Fruit fly (Drosophila melanogaster) whole organism, wandering third instar larva: ENCODE measurements around the gene spn-A.

ENCODE experiments used
- Abd-B ChIP-seq: fragments of >200 bp; optimal IDR thresholded peaks from 2 replicates; lab custom pipeline; 2017; ENCODE audit warnings: missing biosample characterization, missing genetic modification characterization
- CG32264 ChIP-seq: fragments of 200-800 bp; sonication (Bioruptor generic); optimal IDR thresholded peaks from 2 replicates; lab custom pipeline; 2016; ENCODE audit warnings: missing biosample characterization, missing genetic modification characterization
- CG9705 ChIP-seq: fragments of 200-800 bp; sonication (Bioruptor generic); optimal IDR thresholded peaks from 2 replicates; lab custom pipeline; 2018; ENCODE audit warnings: missing biosample characterization, mild to moderate bottlenecking, missing genetic modification characterization
- CrebA ChIP-seq: fragments of 200-800 bp; sonication (Bioruptor generic); optimal IDR thresholded peaks from 2 replicates; lab custom pipeline; 2016; ENCODE audit warnings: missing biosample characterization, mild to moderate bottlenecking, missing genetic modification characterization, borderline replicate concordance
- Dif ChIP-seq: fragments of 200-275, 200-300 bp; sonication (Bioruptor generic); optimal IDR thresholded peaks from 2 replicates; lab custom pipeline; 2018; ENCODE audit warnings: missing biosample characterization, missing genetic modification characterization; ENCODE audit not compliant: partially characterized antibody
- HLH106 ChIP-seq: fragments of 200-800 bp; optimal IDR thresholded peaks from 3 replicates; lab custom pipeline; 2019; ENCODE audit warnings: missing biosample characterization, mild to moderate bottlenecking, missing genetic modification characterization, moderate library complexity
- Hnf4 ChIP-seq: fragments of 200-800 bp; sonication (Bioruptor generic); optimal IDR thresholded peaks from 2 replicates; lab custom pipeline; 2016; ENCODE audit warnings: missing biosample characterization, mild to moderate bottlenecking, missing genetic modification characterization
- Hr78 ChIP-seq: fragments of >200 bp; optimal IDR thresholded peaks from 2 replicates; lab custom pipeline; 2017; ENCODE audit warnings: missing biosample characterization, missing genetic modification characterization
- Hr83 ChIP-seq: fragments of 200-300 bp; sonication (Bioruptor generic); optimal IDR thresholded peaks from 2 replicates; lab custom pipeline; 2016; ENCODE audit warnings: missing biosample characterization, mild to moderate bottlenecking, missing genetic modification characterization, moderate library complexity; ENCODE audit not compliant: poor library complexity, severe bottlenecking
- Mio ChIP-seq: sonication (Bioruptor generic); optimal IDR thresholded peaks from 2 replicates; lab custom pipeline; 2016; ENCODE audit warnings: missing biosample characterization, missing genetic modification characterization
- Myc ChIP-seq: fragments of >200 bp; optimal IDR thresholded peaks from 2 replicates; lab custom pipeline; 2017
- N ChIP-seq: fragments of >200 bp; optimal IDR thresholded peaks from 2 replicates; lab custom pipeline; 2018; ENCODE audit warnings: missing biosample characterization, missing external identifiers, missing genetic modification characterization
- OdsH ChIP-seq: fragments of 200-800 bp; sonication (Bioruptor generic); optimal IDR thresholded peaks from 2 replicates; lab custom pipeline; 2016; ENCODE audit warnings: missing biosample characterization, mild to moderate bottlenecking, missing genetic modification characterization
- Rel ChIP-seq, 2 experiments: fragments of 200-800 bp; sonication (Bioruptor generic) in 1 of 2; optimal IDR thresholded peaks; 2 replicates in 1 of 2; 3 replicates in 1 of 2; lab custom pipeline; 2016 to 2019; ENCODE audit warnings: mild to moderate bottlenecking in 2 of 2, missing biosample characterization in 2 of 2, missing genetic modification characterization in 2 of 2, moderate library complexity in 1 of 2
- Sp1 ChIP-seq: fragments of 200-800 bp; sonication (Bioruptor generic); optimal IDR thresholded peaks from 3 replicates; lab custom pipeline; 2019; ENCODE audit warnings: missing biosample characterization, mild to moderate bottlenecking, missing genetic modification characterization, moderate library complexity
- Vsx2 ChIP-seq: fragments of 200-300, 225-300 bp; sonication (Bioruptor generic); optimal IDR thresholded peaks from 2 replicates; lab custom pipeline; 2018; ENCODE audit warnings: missing biosample characterization, missing genetic modification characterization; ENCODE audit not compliant: partially characterized antibody
- br ChIP-seq: fragments of 200-800 bp; sonication (Bioruptor generic); optimal IDR thresholded peaks from 2 replicates; lab custom pipeline; 2016; ENCODE audit warnings: missing biosample characterization, missing genetic modification characterization
- dl ChIP-seq, 2 experiments: fragments of 175-275, 200-275 bp in 1 of 2; fragments of 200-275 bp in 1 of 2; sonication (Bioruptor generic); optimal IDR thresholded peaks; lab custom pipeline; 2018; ENCODE audit warnings: mild to moderate bottlenecking in 2 of 2, missing biosample characterization in 2 of 2, missing genetic modification characterization in 2 of 2, moderate library complexity in 2 of 2; ENCODE audit not compliant: partially characterized antibody in 2 of 2, insufficient read depth in 1 of 2
- dmrt93B ChIP-seq: fragments of 200-800 bp; sonication (Bioruptor generic); optimal IDR thresholded peaks from 2 replicates; lab custom pipeline; 2018; ENCODE audit warnings: missing biosample characterization, mild to moderate bottlenecking, missing genetic modification characterization
- dsf ChIP-seq: sonication (Bioruptor generic); optimal IDR thresholded peaks from 2 replicates; lab custom pipeline; 2016; ENCODE audit warnings: missing biosample characterization, missing genetic modification characterization, borderline replicate concordance
- foxo ChIP-seq, 2 experiments: fragments of 200-800 bp; sonication (Bioruptor generic); optimal IDR thresholded peaks; 2 replicates in 1 of 2; 3 replicates in 1 of 2; lab custom pipeline; 2016 to 2017; ENCODE audit warnings: missing biosample characterization in 2 of 2, missing genetic modification characterization in 2 of 2
- fru ChIP-seq: fragments of 200-800 bp; sonication (Bioruptor generic); optimal IDR thresholded peaks from 3 replicates; lab custom pipeline; 2016; ENCODE audit warnings: missing biosample characterization, mild to moderate bottlenecking, missing genetic modification characterization
- h ChIP-seq: fragments of 200-800 bp; sonication (Bioruptor generic); optimal IDR thresholded peaks from 3 replicates; lab custom pipeline; 2016; ENCODE audit warnings: missing biosample characterization, mild to moderate bottlenecking, missing genetic modification characterization
- jim ChIP-seq: fragments of 175-275, 200-325 bp; sonication (Bioruptor generic); optimal IDR thresholded peaks from 2 replicates; lab custom pipeline; 2016; ENCODE audit warnings: missing biosample characterization, mild to moderate bottlenecking, missing genetic modification characterization
- pan ChIP-seq: fragments of >200 bp; optimal IDR thresholded peaks from 2 replicates; lab custom pipeline; 2017
- psq ChIP-seq: fragments of 200-800 bp; sonication (Bioruptor generic); optimal IDR thresholded peaks from 3 replicates; lab custom pipeline; 2017; ENCODE audit warnings: missing biosample characterization, mild to moderate bottlenecking, missing genetic modification characterization, moderate library complexity
- rgr ChIP-seq: fragments of 200-800 bp; sonication (Bioruptor generic); optimal IDR thresholded peaks from 3 replicates; lab custom pipeline; 2016; ENCODE audit warnings: missing biosample characterization, mild to moderate bottlenecking, missing genetic modification characterization
- sv ChIP-seq: fragments of 200-800 bp; sonication (Bioruptor generic); optimal IDR thresholded peaks from 3 replicates; lab custom pipeline; 2016; ENCODE audit warnings: missing biosample characterization, missing genetic modification characterization
- woc ChIP-seq: sonication (Bioruptor generic); optimal IDR thresholded peaks from 2 replicates; lab custom pipeline; 2016; ENCODE audit warnings: missing biosample characterization, mild to moderate bottlenecking, missing genetic modification characterization

spn-A gene

DNA sequence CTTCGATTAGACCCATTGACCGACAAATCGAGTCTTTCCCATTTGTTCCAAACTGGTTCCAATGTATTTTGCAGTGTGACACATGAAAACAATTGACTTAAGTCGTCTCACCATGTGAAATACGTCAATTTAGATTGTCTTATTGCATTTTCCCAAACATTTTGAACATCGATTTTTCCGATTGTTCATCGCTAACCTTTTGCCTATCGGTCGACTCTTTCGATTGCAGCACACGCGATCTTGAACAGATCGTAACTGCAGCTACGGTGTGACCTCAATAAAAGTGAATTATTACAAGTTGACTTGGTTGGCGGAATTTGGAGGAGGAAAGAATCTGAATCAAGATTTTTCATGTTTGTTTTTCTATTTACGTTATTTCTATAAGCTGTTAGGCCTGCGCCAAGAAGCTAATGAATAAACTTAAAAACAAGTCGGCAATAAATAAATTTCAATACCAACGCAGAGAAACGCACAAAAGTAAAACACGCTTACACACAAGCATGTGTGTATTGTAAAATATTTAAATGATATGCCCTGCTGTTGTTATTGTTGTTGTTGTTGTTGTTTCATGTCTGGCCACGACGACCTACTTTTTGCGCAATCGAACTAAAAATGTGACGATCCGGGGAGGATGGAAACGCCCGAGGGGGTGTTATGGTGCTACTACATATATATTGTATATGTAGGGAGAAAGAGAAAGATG lies 4.8 kb upstream of the spn-A start:
- no peak for TF ChIP-seq Hr83 (GFP tag; lab: Kevin White, UChicago)
- no peak for TF ChIP-seq jim (GFP tag; lab: Kevin White, UChicago)
- TF ChIP-seq sv (GFP tag; lab: Kevin White, UChicago): no peak
- no peak for TF ChIP-seq dsf (GFP tag; lab: Kevin White, UChicago)
- no peak for TF ChIP-seq OdsH (GFP tag; lab: Kevin White, UChicago)
- TF ChIP-seq pan (lab: Kevin White, UChicago): no peak
- no peak for TF ChIP-seq dl (GFP tag; optimal IDR thresholded peaks at IDR 0.05; lab: Kevin White, UChicago; ENCODE audit: insufficient read depth in 1 of 2, partially characterized antibody in 2 of 2)
- no peak for TF ChIP-seq fru (GFP tag; lab: Kevin White, UChicago)
- no peak for TF ChIP-seq Hr78 (GFP tag; lab: Kevin White, UChicago)
- no peak for TF ChIP-seq Sp1 (GFP tag; lab: Kevin White, UChicago)
- TF ChIP-seq CG32264 (GFP tag; lab: Kevin White, UChicago): no peak
- no peak for TF ChIP-seq N
- no peak for TF ChIP-seq Dif (GFP tag; lab: Kevin White, UChicago)
- TF ChIP-seq Abd-B: no peak
- no peak for TF ChIP-seq woc

- TF ChIP-seq Abd-B (no peak), Hr83 (GFP tag; lab: Kevin White, UChicago) (no peak), sv (GFP tag; lab: Kevin White, UChicago) (no peak), Hnf4 (GFP tag; lab: Kevin White, UChicago) (no peak), HLH106 (no peak), OdsH (GFP tag; lab: Kevin White, UChicago) (no peak), h (GFP tag; lab: Kevin White, UChicago) (no peak), CG9705 (no peak), br (GFP tag; lab: Kevin White, UChicago) (no peak), psq (GFP tag; lab: Kevin White, UChicago) (no peak), Mio (GFP tag; lab: Kevin White, UChicago) (no peak)
Observed at dm6 chr3R:30059944-30060343, 4.1 kb upstream of the spn-A start.

DNA sequence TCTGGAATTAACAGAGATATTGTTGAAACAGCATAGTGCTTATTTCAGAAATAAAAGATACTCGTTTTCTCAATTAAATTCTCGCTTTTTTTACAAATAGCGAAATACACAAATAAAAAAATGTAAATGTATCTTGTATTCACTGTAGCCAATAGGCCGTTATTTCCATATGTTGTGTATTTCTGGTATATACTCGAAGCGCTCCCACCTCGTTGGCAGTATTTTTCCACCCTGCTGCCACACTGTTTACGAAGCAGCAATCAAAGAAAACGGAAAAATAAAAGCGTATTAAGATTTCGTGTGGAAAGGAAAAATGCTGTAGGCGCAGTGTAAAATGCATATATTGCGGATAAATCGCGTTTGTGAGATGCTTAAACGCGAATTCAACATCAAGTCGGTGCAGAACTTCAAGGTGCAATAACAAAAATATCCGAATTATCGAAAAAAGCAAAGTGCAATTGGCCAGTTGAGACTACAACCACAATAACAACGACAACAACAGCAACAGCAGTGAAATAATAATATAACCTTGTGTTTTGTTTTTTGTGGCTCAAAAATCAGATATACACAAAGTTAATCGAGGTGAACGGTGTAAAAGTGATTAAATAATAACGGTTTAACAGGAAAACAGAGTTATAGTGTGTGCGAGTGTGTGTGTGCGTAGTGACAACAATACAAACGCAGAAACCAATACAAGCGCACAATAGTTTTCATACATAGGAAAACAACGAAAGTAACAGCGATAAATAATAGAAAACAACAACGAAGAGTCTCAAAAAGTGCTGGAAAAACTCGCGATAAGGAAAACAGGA lies 2.4 kb upstream of the spn-A start, which contains the start of gene sima:
Gene sima, plus strand, starts transcription at position 255 of the 812 bp plus-strand sequence.
- TF ChIP-seq fru (GFP tag; lab: Kevin White, UChicago): no peak
- TF ChIP-seq dmrt93B (GFP tag; lab: Kevin White, UChicago): no peak
- TF ChIP-seq Hnf4 (GFP tag; lab: Kevin White, UChicago): peak; percentile 21
- no peak for TF ChIP-seq Rel (GFP tag; optimal IDR thresholded peaks at IDR 0.05; lab: Kevin White, UChicago)
- peak; percentile 27 for TF ChIP-seq Rel (tag; optimal IDR thresholded peaks at IDR 0.05; lab: Kevin White, UChicago)
- TF ChIP-seq N: no peak
- TF ChIP-seq CrebA (GFP tag; lab: Kevin White, UChicago): no peak
- peak; percentile 22 for TF ChIP-seq HLH106
- TF ChIP-seq Vsx2 (GFP tag; lab: Kevin White, UChicago): no peak
- peak; percentile 9 for TF ChIP-seq Hr83 (GFP tag; lab: Kevin White, UChicago)
- no peak for TF ChIP-seq Dif (GFP tag; lab: Kevin White, UChicago)
- peak in 1 of 2 experiments; percentile 28 for TF ChIP-seq foxo (GFP tag; optimal IDR thresholded peaks at IDR 0.05; lab: Kevin White, UChicago)
- TF ChIP-seq Sp1 (GFP tag; lab: Kevin White, UChicago): peak; percentile 5
- peak; percentile 96 for TF ChIP-seq psq (GFP tag; lab: Kevin White, UChicago)
- TF ChIP-seq rgr (GFP tag; lab: Kevin White, UChicago): peak; percentile 34
- no peak for TF ChIP-seq pan (lab: Kevin White, UChicago)
- TF ChIP-seq woc: peak; percentile 72
- peak; percentile 38 for TF ChIP-seq h (GFP tag; lab: Kevin White, UChicago)
- no peak for TF ChIP-seq CG32264 (GFP tag; lab: Kevin White, UChicago)
- no peak for TF ChIP-seq Myc (lab: Kevin White, UChicago)
- TF ChIP-seq, all 38 proteins: peak for 10
